Worm (Caenorhabditis elegans): ENCODE measurements around the gene F43G6.7.

Gene F43G6.7

DNA sequence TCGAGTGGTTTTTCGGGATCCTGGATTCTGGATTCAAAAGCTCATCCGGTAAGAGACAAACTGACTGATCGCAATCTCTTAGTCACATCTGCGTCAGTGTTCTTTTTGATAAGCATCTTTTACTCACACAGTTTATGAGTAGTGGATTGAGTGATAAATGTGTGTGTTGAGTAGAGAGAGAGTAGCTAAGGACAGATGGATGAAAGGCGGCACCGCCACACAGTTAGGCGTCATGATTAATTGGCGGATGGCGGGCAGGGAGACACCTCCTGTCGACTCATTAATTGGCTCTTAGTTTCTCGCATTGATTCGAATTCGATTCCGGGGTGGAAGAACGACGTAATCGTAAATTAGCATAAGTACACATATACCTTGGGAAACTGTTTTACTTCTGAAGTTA lies 16.2 kb upstream of the F43G6.7 start:
- TF ChIP-seq zip-5 (tag; optimal IDR thresholded peaks at IDR 0.05) (no peak), pha-4 (tag; optimal IDR thresholded peaks at IDR 0.05) (no peak), unc-55 (GFP tag; optimal IDR thresholded peaks at IDR 0.05) (no peak), hlh-13 (GFP tag; optimal IDR thresholded peaks at IDR 0.05) (no peak)

DNA sequence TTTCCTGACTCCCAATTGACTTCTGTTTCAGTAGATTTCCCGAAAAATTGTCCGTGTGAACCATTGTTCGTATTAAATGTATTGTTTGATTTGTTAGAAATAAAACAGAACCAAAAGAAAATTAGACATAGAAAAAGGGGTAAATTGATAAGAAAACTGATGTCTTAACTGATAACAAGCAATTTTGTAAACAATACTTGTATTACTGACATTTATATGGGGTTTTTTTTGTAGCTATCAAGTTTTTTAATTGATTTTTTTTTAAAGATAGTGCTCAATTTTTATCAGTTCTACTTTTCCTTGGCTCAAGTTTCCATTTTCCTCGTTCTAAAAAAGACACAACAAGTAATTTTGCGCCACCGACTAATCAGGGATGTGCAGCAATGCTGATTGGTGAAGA lies 13.4 kb upstream of the F43G6.7 start:
- TF ChIP-seq eyg-1 (tag; optimal IDR thresholded peaks at IDR 0.05) = no peak
- TF ChIP-seq syd-9 (tag; optimal IDR thresholded peaks at IDR 0.05) = no peak
- peak; percentile 80 for TF ChIP-seq elt-2 (tag; optimal IDR thresholded peaks at IDR 0.05)

DNA sequence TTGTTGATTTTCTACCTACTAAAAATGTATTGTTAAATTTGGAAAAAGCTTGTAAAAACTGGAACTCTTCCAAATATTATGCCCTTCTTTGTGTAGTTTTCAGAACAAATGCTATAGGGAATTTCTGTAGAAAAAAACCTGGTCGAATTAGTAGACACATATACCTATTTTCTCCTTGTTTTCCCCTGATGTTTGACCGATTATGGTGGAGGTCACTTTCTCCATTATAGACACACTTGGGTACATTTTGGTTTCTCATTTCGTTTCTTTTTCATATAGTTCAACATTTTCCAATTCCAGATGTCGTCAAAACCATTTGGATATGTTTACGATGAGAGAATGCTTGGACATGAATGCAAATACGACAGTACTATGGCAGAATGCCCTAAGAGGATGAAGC lies 11.9 kb upstream of the F43G6.7 start, which contains the start of gene hda-5:
Gene hda-5, plus strand, starts transcription at position 301 of the 400 bp plus-strand sequence.
- TF ChIP-seq ref-2 (tag; optimal IDR thresholded peaks at IDR 0.05) = no peak
- no peak for TF ChIP-seq nfya-1 (tag; optimal IDR thresholded peaks at IDR 0.05)
- no peak for TF ChIP-seq rnt-1 (tag; optimal IDR thresholded peaks at IDR 0.05)
- TF ChIP-seq ceh-31 (tag; optimal IDR thresholded peaks at IDR 0.05) = no peak
- TF ChIP-seq ama-1 (optimal IDR thresholded peaks at IDR 0.05) = no peak
- no peak for TF ChIP-seq fkh-6 (tag; optimal IDR thresholded peaks at IDR 0.05)
- TF ChIP-seq C08G9.2 (tag; optimal IDR thresholded peaks at IDR 0.05) = no peak
- TF ChIP-seq elt-4 (tag; optimal IDR thresholded peaks at IDR 0.05) = no peak

DNA sequence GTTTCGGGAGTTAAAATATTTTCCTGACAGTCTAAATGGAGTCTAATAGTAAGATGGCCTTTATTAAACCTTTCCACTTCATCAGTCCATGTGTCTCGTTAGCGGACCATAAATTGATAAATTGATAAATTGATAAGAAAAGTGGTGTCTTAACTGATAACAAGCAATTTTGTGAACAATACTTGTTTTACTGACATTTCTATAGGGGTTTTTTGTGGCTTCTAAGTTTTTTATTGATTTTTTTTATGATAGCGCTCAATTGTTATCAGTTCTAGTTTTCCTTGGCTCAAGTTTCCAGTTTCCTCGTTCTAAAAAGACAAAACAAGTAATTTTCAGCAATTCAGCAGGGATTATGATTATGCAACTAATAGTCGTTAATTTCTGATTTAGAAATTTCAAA lies 8.1 kb upstream of the F43G6.7 start, which contains the start of gene F43G6.17:
Gene F43G6.17, plus strand, starts transcription at position 301 of the 400 bp plus-strand sequence.
- peak; percentile 57 for TF ChIP-seq elt-2 (tag; optimal IDR thresholded peaks at IDR 0.05)
- TF ChIP-seq C08G9.2 (tag; optimal IDR thresholded peaks at IDR 0.05) = no peak
- TF ChIP-seq che-1 (tag; optimal IDR thresholded peaks at IDR 0.05) = no peak
- TF ChIP-seq ref-2 (tag; optimal IDR thresholded peaks at IDR 0.05) = no peak

DNA sequence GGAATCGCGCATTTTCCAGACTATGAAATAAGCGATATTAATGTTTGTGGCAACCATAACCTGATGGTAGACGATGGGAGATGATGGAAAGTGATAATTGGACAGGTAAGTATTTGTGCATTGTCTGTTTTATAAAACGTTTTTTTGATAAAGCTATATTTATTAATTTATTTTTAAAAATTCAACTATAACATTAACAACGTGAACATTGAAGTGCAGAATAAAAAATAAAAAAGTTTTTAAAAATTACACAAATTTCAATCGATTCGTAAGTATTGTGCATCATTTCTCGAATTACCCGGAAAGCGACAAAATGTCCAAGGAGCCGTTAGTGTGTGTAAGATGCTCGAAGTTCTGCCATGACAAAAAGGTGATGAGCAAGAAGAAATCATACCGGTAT lies 4.3 kb upstream of the F43G6.7 start, which contains the start of gene jmjd-1.1:
Gene jmjd-1.1, plus strand, starts transcription at position 301 of the 400 bp plus-strand sequence.
- TF ChIP-seq F13H6.1 (tag; optimal IDR thresholded peaks at IDR 0.05) (no peak), nhr-232 (tag; optimal IDR thresholded peaks at IDR 0.05) (no peak), sox-2 (GFP tag; IDR thresholded peaks at IDR 0.05) (no peak)

DNA sequence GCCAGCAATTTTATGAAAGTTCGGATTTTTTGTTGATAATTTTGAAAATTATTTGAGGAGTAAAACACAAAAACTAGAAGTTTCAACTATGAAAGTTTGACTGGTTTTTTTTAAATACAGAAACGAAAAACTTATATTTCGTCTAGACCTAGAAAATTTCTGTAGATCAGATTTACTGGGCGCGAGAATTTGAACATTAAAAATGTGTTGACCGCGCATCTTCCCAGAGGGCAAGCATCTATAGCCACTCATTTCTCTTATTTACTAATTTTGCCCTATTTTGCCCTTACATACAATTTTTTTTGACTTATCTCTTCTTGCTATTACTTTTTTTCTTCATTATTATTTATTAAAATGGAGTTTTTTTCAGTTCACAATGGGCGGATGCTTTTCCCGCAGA lies 1.6 kb upstream of the F43G6.7 start, which contains the start of gene F43G6.10:
Gene F43G6.10, plus strand, starts transcription at position 371 of the 400 bp plus-strand sequence.
- TF ChIP-seq ceh-19 (GFP tag; optimal IDR thresholded peaks at IDR 0.05) (no peak), eyg-1 (tag; optimal IDR thresholded peaks at IDR 0.05) (no peak), unc-86 (tag; optimal IDR thresholded peaks at IDR 0.05) (no peak), pat-9 (tag; optimal IDR thresholded peaks at IDR 0.05) (no peak), fax-1 (tag; optimal IDR thresholded peaks at IDR 0.05) (no peak), ttx-3 (tag; optimal IDR thresholded peaks at IDR 0.05) (no peak), sox-2 (GFP tag; IDR thresholded peaks at IDR 0.05) (no peak), lim-6 (tag; optimal IDR thresholded peaks at IDR 0.05) (no peak), nhr-232 (tag; optimal IDR thresholded peaks at IDR 0.05) (no peak), hlh-15 (tag; optimal IDR thresholded peaks at IDR 0.05) (no peak), sdc-2 (tag; optimal IDR thresholded peaks at IDR 0.05) (no peak), zip-5 (tag; optimal IDR thresholded peaks at IDR 0.05) (no peak), lin-11 (tag; optimal IDR thresholded peaks at IDR 0.05) (no peak), pha-2 (tag; optimal IDR thresholded peaks at IDR 0.05) (no peak), ceh-24 (tag; optimal IDR thresholded peaks at IDR 0.05) (no peak), T23F11.4 (GFP tag; optimal IDR thresholded peaks at IDR 0.05) (no peak), odd-2 (tag; optimal IDR thresholded peaks at IDR 0.05) (no peak)
